Worm (Caenorhabditis elegans): Measurements from ENCODE around the gene K01A2.4.

The K01A2.4 gene

DNA sequence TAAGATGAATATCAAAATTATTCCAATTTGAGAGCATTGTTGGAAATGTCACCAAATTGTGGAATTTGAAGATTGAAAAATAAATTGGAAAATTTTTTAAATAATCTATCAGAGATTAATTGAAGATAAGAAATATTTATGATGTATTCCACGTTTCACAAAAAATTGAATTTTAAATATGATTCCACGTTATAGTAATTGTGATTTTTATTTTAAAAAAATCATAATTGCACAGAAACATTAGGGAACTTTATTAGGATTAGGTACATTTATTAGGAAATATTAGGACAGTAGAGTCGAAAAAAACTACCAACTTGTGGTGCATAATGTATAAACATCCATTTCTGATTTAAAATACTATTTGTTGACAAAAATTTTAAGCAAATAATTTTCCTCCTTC lies 12.6 kb upstream of the K01A2.4 start, which contains the start of gene B0432.11:
TSS of gene B0432.11 (minus strand) at position 101 of the 400 bp plus-strand sequence.
- TF ChIP-seq nhr-237 (tag; optimal IDR thresholded peaks at IDR 0.05) (no peak), lin-39 (tag; optimal IDR thresholded peaks at IDR 0.05) (no peak)

DNA sequence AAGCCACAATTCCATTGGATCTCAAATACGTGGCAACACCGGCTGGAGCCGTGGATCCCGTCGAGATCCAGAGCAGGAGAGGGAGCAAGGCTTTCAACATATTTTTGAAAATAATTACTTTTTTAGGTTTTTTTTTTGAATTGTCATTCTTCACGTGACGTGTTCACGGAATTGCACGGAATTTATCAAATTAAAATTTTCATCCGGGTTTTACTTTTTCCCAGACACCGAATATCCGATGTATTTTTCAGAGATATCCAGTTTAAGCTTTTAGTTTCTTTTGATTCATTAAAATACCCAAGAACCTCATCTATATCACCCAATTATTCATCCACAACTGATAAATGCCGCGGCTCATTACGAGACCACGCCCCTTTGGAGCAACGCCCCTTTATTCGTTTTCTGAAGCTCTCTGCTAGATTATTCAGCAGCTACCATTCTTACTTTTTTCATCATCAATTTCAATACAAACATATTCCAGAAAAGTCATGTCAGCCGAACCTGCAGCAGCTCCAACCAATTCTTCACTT lies 10.3 kb upstream of the K01A2.4 start, which contains the start of the genes clec-117 and B0432.1:
TSS of gene clec-117 (minus strand) at position 101 of the 530 bp plus-strand sequence.
TSS of gene B0432.1 (plus strand) at position 480 of the 530 bp plus-strand sequence.
- TF ChIP-seq elt-3 (tag; optimal IDR thresholded peaks at IDR 0.05) (no peak), nhr-237 (tag; optimal IDR thresholded peaks at IDR 0.05) (no peak), ztf-11 (tag; optimal IDR thresholded peaks at IDR 0.05) (no peak), nhr-10 (tag; optimal IDR thresholded peaks at IDR 0.05) (no peak), unc-39 (tag; optimal IDR thresholded peaks at IDR 0.05) (no peak), sem-4 (tag; optimal IDR thresholded peaks at IDR 0.05) (no peak), ceh-16 (tag; optimal IDR thresholded peaks at IDR 0.05) (no peak), ama-1 (optimal IDR thresholded peaks at IDR 0.05) (no peak)

DNA sequence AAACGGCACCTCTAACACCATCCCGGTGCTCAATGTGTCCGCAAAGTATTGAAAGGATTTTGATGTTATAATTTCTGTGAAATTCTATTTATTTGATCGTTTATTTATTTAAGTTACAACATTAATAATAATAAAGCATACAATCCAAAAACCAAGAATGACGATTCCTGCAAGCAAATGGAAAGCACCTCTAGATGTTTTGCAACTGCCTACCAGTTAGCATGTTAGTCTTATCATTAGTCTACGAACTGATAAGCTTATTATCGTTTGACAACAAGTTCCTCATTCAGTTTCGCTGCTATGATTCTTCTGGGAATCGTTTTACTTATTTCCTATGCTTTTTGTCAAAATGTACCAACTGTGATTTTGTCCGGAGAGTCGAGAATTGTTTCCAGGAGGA lies 7.6 kb upstream of the K01A2.4 start, which contains the start of gene K01A2.6:
TSS of gene K01A2.6 (plus strand) at position 301 of the 400 bp plus-strand sequence.
- TF ChIP-seq gmeb-1 (tag; optimal IDR thresholded peaks at IDR 0.05) (no peak), peb-1 (tag; optimal IDR thresholded peaks at IDR 0.05) (no peak), lsy-2 (tag; optimal IDR thresholded peaks at IDR 0.05) (no peak), crh-2 (tag; optimal IDR thresholded peaks at IDR 0.05) (no peak), nhr-25 (tag; optimal IDR thresholded peaks at IDR 0.05) (no peak), mdl-1 (tag; optimal IDR thresholded peaks at IDR 0.05) (no peak), ztf-1 (GFP tag; conservative IDR thresholded peaks at IDR 0.05) (no peak), ceh-16 (tag; optimal IDR thresholded peaks at IDR 0.05) (no peak), nhr-11 (tag; optimal IDR thresholded peaks at IDR 0.05) (no peak), ztf-4 (tag; optimal IDR thresholded peaks at IDR 0.05) (no peak), dmd-4 (tag; optimal IDR thresholded peaks at IDR 0.05) (no peak), lin-39 (tag; optimal IDR thresholded peaks at IDR 0.05) (no peak), nhr-12 (tag; optimal IDR thresholded peaks at IDR 0.05) (no peak)

DNA sequence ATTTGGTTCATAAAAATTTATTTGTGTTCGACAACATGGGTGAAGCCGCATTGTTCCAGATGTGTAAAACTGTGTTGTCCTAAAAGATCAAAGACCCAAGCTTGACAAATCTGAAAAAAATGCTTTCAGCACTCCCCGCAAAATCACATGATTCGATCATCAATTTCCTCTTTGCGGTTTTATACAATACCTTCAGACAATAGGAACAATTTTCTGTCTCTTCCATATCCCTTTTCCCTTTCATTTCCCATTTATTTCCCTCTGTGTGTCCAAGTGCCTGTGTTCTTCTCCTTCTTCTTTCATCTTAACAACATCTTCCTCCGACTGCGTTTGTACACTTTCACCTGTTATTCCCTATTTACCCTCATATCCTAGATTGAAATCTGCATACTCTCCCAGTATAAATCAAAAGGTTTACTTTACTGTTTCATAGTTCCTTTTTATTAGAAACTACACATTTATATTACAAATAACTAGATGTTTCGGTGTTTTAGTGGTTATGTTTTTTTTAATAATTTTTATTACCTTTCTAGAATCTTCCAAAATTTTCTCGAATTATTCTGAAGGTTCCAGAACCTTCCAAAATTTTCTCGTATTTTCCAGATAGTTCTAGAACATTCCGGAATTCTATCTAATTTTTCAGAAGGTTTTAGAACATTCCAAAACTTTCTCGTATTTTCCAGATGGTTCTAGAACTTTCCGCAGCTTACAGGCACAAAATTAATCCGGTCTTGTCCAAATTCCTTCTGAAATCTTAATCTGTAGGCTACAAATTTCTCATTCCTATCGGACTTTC lies 6.1 kb upstream of the K01A2.4 start, which contains the start of gene K01A2.5:
TSS of gene K01A2.5 (plus strand) at position 297 of the 796 bp plus-strand sequence.
- TF ChIP-seq nhr-12 (tag; optimal IDR thresholded peaks at IDR 0.05), result no peak
- TF ChIP-seq sem-4 (tag; optimal IDR thresholded peaks at IDR 0.05), result peak; percentile 66
- TF ChIP-seq sma-9 (GFP tag; optimal IDR thresholded peaks at IDR 0.05), result peak; percentile 40
- TF ChIP-seq sma-9 (tag; optimal IDR thresholded peaks at IDR 0.05), result no peak
- TF ChIP-seq dmd-4 (tag; optimal IDR thresholded peaks at IDR 0.05), result no peak
- no peak for TF ChIP-seq unc-39 (tag; optimal IDR thresholded peaks at IDR 0.05)
- TF ChIP-seq egl-27 (tag; optimal IDR thresholded peaks at IDR 0.05), result no peak
- TF ChIP-seq ztf-1 (GFP tag; conservative IDR thresholded peaks at IDR 0.05), result no peak
- TF ChIP-seq nhr-21 (tag; optimal IDR thresholded peaks at IDR 0.05), result peak; percentile 39
- peak; percentile 71 for TF ChIP-seq nhr-25 (tag; optimal IDR thresholded peaks at IDR 0.05)
- TF ChIP-seq fos-1 (tag; optimal IDR thresholded peaks at IDR 0.05), result peak; percentile 21
- no peak for TF ChIP-seq zag-1 (tag; optimal IDR thresholded peaks at IDR 0.05)
- no peak for TF ChIP-seq F13H6.1 (tag; optimal IDR thresholded peaks at IDR 0.05)
- TF ChIP-seq lin-39 (tag; optimal IDR thresholded peaks at IDR 0.05), result no peak
- peak; percentile 71 for TF ChIP-seq ceh-16 (tag; optimal IDR thresholded peaks at IDR 0.05)
- no peak for TF ChIP-seq aly-2 (tag; optimal IDR thresholded peaks at IDR 0.05)
- TF ChIP-seq alr-1 (tag; optimal IDR thresholded peaks at IDR 0.05), result no peak
- peak; percentile 99 for TF ChIP-seq blmp-1 (tag; optimal IDR thresholded peaks at IDR 0.05; ENCODE audit: insufficient read depth)

DNA sequence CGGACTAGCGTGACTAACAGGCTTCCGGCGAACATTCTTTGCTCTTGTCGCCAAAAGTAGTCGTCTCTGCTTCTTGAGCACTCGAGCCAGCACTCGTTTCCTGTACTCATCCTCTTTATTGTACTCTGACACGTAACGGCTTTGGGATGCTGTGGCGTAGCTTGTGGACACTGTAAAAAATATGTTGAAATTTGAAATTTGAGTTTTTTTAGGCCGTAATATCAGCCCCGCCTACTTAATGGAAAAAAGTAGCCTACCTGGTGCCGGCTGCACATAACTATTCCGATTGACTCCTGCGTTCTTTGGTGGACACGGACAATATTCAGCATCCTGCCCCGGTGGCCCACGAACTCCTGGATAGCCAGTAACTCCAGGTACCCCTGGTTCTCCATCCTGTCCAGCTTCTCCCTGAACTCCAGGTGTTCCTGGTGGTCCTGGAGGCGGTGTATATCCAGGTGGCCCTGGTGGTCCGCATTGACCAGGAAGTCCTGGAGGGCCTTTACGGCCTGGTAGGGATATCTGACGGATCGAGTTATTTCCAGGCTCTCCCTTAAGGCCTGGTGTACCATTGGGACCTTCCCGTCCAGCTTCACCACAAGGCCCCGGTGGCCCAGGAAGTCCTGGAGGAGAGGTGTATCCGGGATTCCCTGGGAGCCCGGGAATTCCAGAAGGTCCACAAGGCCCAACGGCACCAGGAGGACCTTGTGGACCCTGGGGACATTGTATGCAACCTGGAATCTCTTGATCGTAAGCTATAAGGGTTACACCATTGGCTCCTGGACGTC lies 3.1 kb upstream of the K01A2.4 start:
- no peak for TF ChIP-seq ZK546.5 (tag; optimal IDR thresholded peaks at IDR 0.05)
- no peak for TF ChIP-seq C34F6.9 (tag; optimal IDR thresholded peaks at IDR 0.05)
- no peak for TF ChIP-seq ztf-11 (tag; optimal IDR thresholded peaks at IDR 0.05)
- no peak for TF ChIP-seq elt-3 (tag; optimal IDR thresholded peaks at IDR 0.05)
- TF ChIP-seq lsy-2 (tag; optimal IDR thresholded peaks at IDR 0.05), result no peak
- TF ChIP-seq nhr-11 (tag; optimal IDR thresholded peaks at IDR 0.05), result no peak
- TF ChIP-seq ztf-4 (tag; optimal IDR thresholded peaks at IDR 0.05), result no peak
- TF ChIP-seq nhr-25 (tag; optimal IDR thresholded peaks at IDR 0.05), result no peak
- no peak for TF ChIP-seq peb-1 (tag; optimal IDR thresholded peaks at IDR 0.05)
- no peak for TF ChIP-seq fos-1 (tag; optimal IDR thresholded peaks at IDR 0.05)
- no peak for TF ChIP-seq gmeb-1 (tag; optimal IDR thresholded peaks at IDR 0.05)
- no peak for TF ChIP-seq egl-27 (tag; optimal IDR thresholded peaks at IDR 0.05)

Measured in whole organism, L2 larva.